Fruit fly (Drosophila melanogaster) S2 (cell line): ENCODE measurements around the gene CG5381.

ENCODE experiments used
- CG8478 ChIP-seq: fragments of >200 bp; optimal IDR thresholded peaks from 2 replicates; lab custom pipeline; 2018
- CTCF ChIP-seq, 2 experiments: fragments of >200 bp; optimal IDR thresholded peaks; 2 replicates each; lab custom pipeline; 2018

dm6 chr2L:10351130-10351529 lies 28.2 kb upstream of the CG5381 start:
- TF ChIP-seq CG8478 (lab: Kevin White, UChicago) = no peak
- TF ChIP-seq CTCF (optimal IDR thresholded peaks at IDR 0.05; lab: Kevin White, UChicago) = no peak
